Worm (Caenorhabditis elegans) whole organism, L4 larva: ENCODE measurements around the gene R02F11.10.

Experiments
- D1046.2 ChIP-seq: fragments of 200-800 bp; sonication (Bioruptor generic); IDR thresholded peaks from 2 replicates; pipeline ENCODE4 v1.3.6; 2022; ENCODE audit warnings: missing genetic modification characterization, missing compliant biosample characterization
- R02D3.7 ChIP-seq: fragments of 150-350 bp; sonication (generic microtip); optimal IDR thresholded peaks from 3 replicates; lab custom pipeline; 2014; ENCODE audit warnings: missing biosample characterization, missing genetic modification characterization
- T26A8.4 ChIP-seq: fragments of 200-800 bp; sonication (Bioruptor generic); IDR thresholded peaks from 2 replicates; pipeline ENCODE4 v1.3.6; 2022; ENCODE audit warnings: missing genetic modification characterization, missing compliant biosample characterization
- Y48G9A.11 ChIP-seq: fragments of 200-800 bp; sonication (Bioruptor generic); IDR thresholded peaks from 2 replicates; pipeline ENCODE4 v1.3.6; 2022; ENCODE audit warnings: missing genetic modification reagents, missing genetic modification characterization, missing compliant biosample characterization
- aha-1 ChIP-seq: fragments of 150-350 bp; peaks from one replicate; lab custom pipeline; 2014; ENCODE audit warnings: missing biosample characterization, missing genetic modification characterization
- ama-1 ChIP-seq: fragments of 150-350 bp; optimal IDR thresholded peaks from 2 replicates; lab custom pipeline; 2014; ENCODE audit warnings: inconsistent platforms, mixed read lengths
- cey-2 ChIP-seq: sonication (generic microtip); optimal IDR thresholded peaks from 3 replicates; lab custom pipeline; 2017; ENCODE audit warnings: missing genetic modification characterization, mild to moderate bottlenecking, missing compliant biosample characterization, antibody characterized with exemption, borderline replicate concordance; ENCODE audit not compliant: insufficient read depth
- daf-16 ChIP-seq, 3 experiments: sonication (generic microtip); optimal IDR thresholded peaks; 2 replicates each; lab custom pipeline; 2016 to 2017; ENCODE audit warnings: missing genetic modification characterization in 3 of 3, missing genetic modification reagents in 3 of 3, mild to moderate bottlenecking in 2 of 3, missing compliant biosample characterization in 2 of 3, missing biosample characterization in 1 of 3, moderate library complexity in 1 of 3
- daf-8 ChIP-seq: fragments of 200-800 bp; sonication (Bioruptor generic); IDR thresholded peaks from 2 replicates; pipeline ENCODE4 v1.3.6; 2022; ENCODE audit warnings: missing genetic modification characterization, missing compliant biosample characterization
- dmd-6 ChIP-seq: fragments of 200-800 bp; sonication (Bioruptor generic); IDR thresholded peaks from 2 replicates; pipeline ENCODE4 v1.3.6; 2022; ENCODE audit warnings: missing genetic modification reagents, missing genetic modification characterization, missing compliant biosample characterization
- dmd-9 ChIP-seq: fragments of 200-800 bp; sonication (Bioruptor generic); IDR thresholded peaks from 2 replicates; pipeline ENCODE4 v1.3.6; 2022; ENCODE audit warnings: missing genetic modification reagents, missing genetic modification characterization, missing compliant biosample characterization
- duxl-1 ChIP-seq: sonication (generic microtip); optimal IDR thresholded peaks from 2 replicates; lab custom pipeline; 2016; ENCODE audit warnings: mild to moderate bottlenecking, missing genetic modification characterization, moderate library complexity, missing compliant biosample characterization; ENCODE audit not compliant: poor library complexity
- dve-1 ChIP-seq: sonication (generic microtip); optimal IDR thresholded peaks from 2 replicates; lab custom pipeline; 2017; ENCODE audit warnings: antibody characterized with exemption, mild to moderate bottlenecking, missing genetic modification characterization, missing compliant biosample characterization; ENCODE audit not compliant: insufficient read depth
- hlh-11 ChIP-seq: fragments of 200-800 bp; sonication (Bioruptor generic); optimal IDR thresholded peaks from 2 replicates; lab custom pipeline; 2018; ENCODE audit warnings: mild to moderate bottlenecking, missing genetic modification characterization, missing compliant biosample characterization
- hlh-30 ChIP-seq: sonication (generic microtip); optimal IDR thresholded peaks from 2 replicates; lab custom pipeline; 2017; ENCODE audit warnings: antibody characterized with exemption, mild to moderate bottlenecking, missing genetic modification characterization, missing compliant biosample characterization; ENCODE audit not compliant: insufficient read depth
- jun-1 ChIP-seq: fragments of 150-350 bp; optimal IDR thresholded peaks from 2 replicates; lab custom pipeline; 2014; ENCODE audit warnings: missing biosample characterization, missing genetic modification reagents, missing genetic modification characterization
- lin-13 ChIP-seq: fragments of 150-350 bp; optimal IDR thresholded peaks from 2 replicates; lab custom pipeline; 2014; ENCODE audit warnings: missing biosample characterization, missing genetic modification reagents, missing genetic modification characterization
- lin-15B ChIP-seq: fragments of 150-350 bp; sonication (generic microtip); optimal IDR thresholded peaks from 3 replicates; lab custom pipeline; 2014; ENCODE audit warnings: missing biosample characterization, missing genetic modification characterization
- lir-3 ChIP-seq: sonication (generic microtip); optimal IDR thresholded peaks from 2 replicates; lab custom pipeline; 2016; ENCODE audit warnings: mild to moderate bottlenecking, missing genetic modification characterization, missing compliant biosample characterization
- lsy-2 ChIP-seq, 2 experiments: fragments of 150-350 bp in 1 of 2; sonication (generic microtip) in 1 of 2; optimal IDR thresholded peaks; 2 replicates each; lab custom pipeline; 2014 to 2017; ENCODE audit warnings: missing biosample characterization in 2 of 2, missing genetic modification characterization in 2 of 2
- mdl-1 ChIP-seq, 2 experiments: fragments of 150-350 bp in 1 of 2; sonication (generic microtip) in 1 of 2; optimal IDR thresholded peaks; 2 replicates each; lab custom pipeline; 2014 to 2017; ENCODE audit warnings: missing biosample characterization in 2 of 2, missing genetic modification characterization in 2 of 2
- mep-1 ChIP-seq: fragments of 150-350 bp; sonication (generic microtip); optimal IDR thresholded peaks from 3 replicates; lab custom pipeline; 2014; ENCODE audit warnings: missing biosample characterization, missing genetic modification characterization
- mes-2 ChIP-seq: sonication (generic microtip); optimal IDR thresholded peaks from 2 replicates; lab custom pipeline; 2016; ENCODE audit warnings: missing genotype, mild to moderate bottlenecking, missing genetic modification characterization, missing compliant biosample characterization; ENCODE audit not compliant: poor library complexity, severe bottlenecking
- mxl-2 ChIP-seq: fragments of 200-800 bp; sonication (Bioruptor generic); conservative IDR thresholded peaks from 2 replicates; pipeline ENCODE4 v1.3.6; 2022; ENCODE audit warnings: missing genetic modification reagents, missing genetic modification characterization, missing compliant biosample characterization
- mxl-3 ChIP-seq: fragments of 200-800 bp; sonication (Bioruptor generic); optimal IDR thresholded peaks from 2 replicates; lab custom pipeline; 2018; ENCODE audit warnings: mild to moderate bottlenecking, missing genetic modification characterization, missing compliant biosample characterization
- nhr-237 ChIP-seq: sonication (generic microtip); optimal IDR thresholded peaks from 2 replicates; lab custom pipeline; 2017; ENCODE audit warnings: missing biosample characterization, missing genetic modification characterization
- nhr-28 ChIP-seq: fragments of 150-350 bp; optimal IDR thresholded peaks from 2 replicates; lab custom pipeline; 2014; ENCODE audit warnings: missing biosample characterization, missing genetic modification characterization
- nhr-6 ChIP-seq: fragments of 150-350 bp; optimal IDR thresholded peaks from 2 replicates; lab custom pipeline; 2014; ENCODE audit warnings: missing biosample characterization, missing genetic modification characterization
- nhr-76 ChIP-seq: fragments of 150-350 bp; optimal IDR thresholded peaks from 2 replicates; lab custom pipeline; 2014; ENCODE audit warnings: missing biosample characterization, missing genetic modification characterization
- nhr-77 ChIP-seq: fragments of 150-350 bp; optimal IDR thresholded peaks from 2 replicates; lab custom pipeline; 2014; ENCODE audit warnings: missing biosample characterization, missing genetic modification characterization
- php-3 ChIP-seq: fragments of 200-800 bp; sonication (Bioruptor generic); IDR thresholded peaks from 2 replicates; pipeline ENCODE4 v1.3.6; 2022; ENCODE audit warnings: missing genetic modification reagents, missing genetic modification characterization, missing compliant biosample characterization
- saeg-2 ChIP-seq: fragments of 200-800 bp; sonication (Bioruptor generic); IDR thresholded peaks from 2 replicates; pipeline ENCODE4 v1.3.6; 2022; ENCODE audit warnings: missing genetic modification reagents, missing genetic modification characterization, missing compliant biosample characterization
- snpc-1.2 ChIP-seq: fragments of 200-800 bp; sonication (Bioruptor generic); IDR thresholded peaks from 2 replicates; pipeline ENCODE4 v1.3.6; 2022; ENCODE audit warnings: missing genetic modification reagents, missing genetic modification characterization, missing compliant biosample characterization
- spr-3 ChIP-seq: fragments of 200-800 bp; sonication (Bioruptor generic); optimal IDR thresholded peaks from 2 replicates; lab custom pipeline; 2018; ENCODE audit warnings: mild to moderate bottlenecking, missing genetic modification characterization, missing compliant biosample characterization
- unc-130 ChIP-seq: sonication (generic microtip); optimal IDR thresholded peaks from 2 replicates; lab custom pipeline; 2016; ENCODE audit warnings: missing genetic modification reagents, missing genetic modification characterization, missing compliant biosample characterization
- unc-62 ChIP-seq, 3 experiments: fragments of 150-350 bp in 1 of 3; sonication (generic microtip); optimal IDR thresholded peaks in 2 of 3; peaks in 1 of 3; 1 replicate in 1 of 3; 2 replicates in 2 of 3; lab custom pipeline; 2014 to 2017; ENCODE audit warnings: missing biosample characterization in 3 of 3, missing genetic modification characterization in 3 of 3, missing genetic modification reagents in 3 of 3, missing genotype in 1 of 3
- vab-7 ChIP-seq: fragments of 200-800 bp; sonication (Bioruptor generic); IDR thresholded peaks from 2 replicates; pipeline ENCODE4 v1.3.6; 2022; ENCODE audit warnings: missing genetic modification reagents, missing genetic modification characterization, missing compliant biosample characterization
- zfp-3 ChIP-seq: fragments of 200-800 bp; sonication (Bioruptor generic); conservative IDR thresholded peaks from 2 replicates; pipeline ENCODE4 v1.3.6; 2022; ENCODE audit warnings: missing genetic modification reagents, missing genetic modification characterization, missing compliant biosample characterization
- ztf-11 ChIP-seq: fragments of 150-350 bp; optimal IDR thresholded peaks from 2 replicates; lab custom pipeline; 2014; ENCODE audit warnings: missing biosample characterization, missing genetic modification characterization
- ztf-7 ChIP-seq: fragments of 150-350 bp; optimal IDR thresholded peaks from 2 replicates; lab custom pipeline; 2014; ENCODE audit warnings: missing biosample characterization, missing genetic modification characterization

R02F11.10 gene

ce11 chrV:4820601-4821000, 31.7 kb downstream of the R02F11.10 start:
- TF ChIP-seq unc-130: no peak
- TF ChIP-seq nhr-237 (tag; lab: Kevin White, UChicago): no peak
- TF ChIP-seq mdl-1 (tag; optimal IDR thresholded peaks at IDR 0.05; lab: Kevin White, UChicago): peak in 1 of 2 experiments; percentile 70
- TF ChIP-seq mep-1 (tag; lab: Kevin White, UChicago): peak; percentile 18
- no peak for TF ChIP-seq D1046.2 (GFP tag; lab: Robert Waterston, UW)
- peak; percentile 30 for TF ChIP-seq nhr-77 (tag; lab: Kevin White, UChicago)
- TF ChIP-seq dve-1 (tag; lab: Kevin White, UChicago): peak; percentile 51
- TF ChIP-seq vab-7 (GFP tag; lab: Robert Waterston, UW): no peak
- no peak for TF ChIP-seq unc-62 (GFP tag; optimal IDR thresholded peaks at IDR 0.05 in 1 of 2; lab: Kevin White, UChicago)
- TF ChIP-seq unc-62 (tag; optimal IDR thresholded peaks at IDR 0.05; lab: Kevin White, UChicago): no peak
- no peak for TF ChIP-seq Y48G9A.11
- no peak for TF ChIP-seq daf-8 (GFP tag; lab: Robert Waterston, UW)
- TF ChIP-seq T26A8.4 (GFP tag; lab: Robert Waterston, UW): no peak
- no peak for TF ChIP-seq lir-3 (tag; lab: Kevin White, UChicago)
- no peak for TF ChIP-seq zfp-3 (GFP tag; lab: Robert Waterston, UW)
- TF ChIP-seq php-3 (GFP tag; lab: Robert Waterston, UW): no peak
- TF ChIP-seq mxl-3: peak; percentile 80
- no peak for TF ChIP-seq ztf-11
- TF ChIP-seq nhr-28 (tag; lab: Kevin White, UChicago): peak; percentile 25
- TF ChIP-seq lin-13 (GFP tag; lab: Kevin White, UChicago): peak; percentile 18
- peak; percentile 75 for TF ChIP-seq hlh-30 (tag; lab: Kevin White, UChicago)
- TF ChIP-seq dmd-6 (GFP tag; lab: Robert Waterston, UW): no peak
- TF ChIP-seq jun-1 (tag; lab: Kevin White, UChicago): no peak
- no peak for TF ChIP-seq ztf-7 (tag; lab: Kevin White, UChicago)
- TF ChIP-seq mes-2 (tag; lab: Kevin White, UChicago): peak; percentile 43
- no peak for TF ChIP-seq nhr-6 (tag; lab: Kevin White, UChicago)
- no peak for TF ChIP-seq cey-2 (tag; lab: Kevin White, UChicago)
- TF ChIP-seq R02D3.7 (tag; lab: Kevin White, UChicago): no peak
- TF ChIP-seq hlh-11 (tag; lab: Kevin White, UChicago): peak; percentile 58
- peak in 1 of 2 experiments; percentile 14 for TF ChIP-seq lsy-2 (tag; optimal IDR thresholded peaks at IDR 0.05; lab: Kevin White, UChicago)
- no peak for TF ChIP-seq duxl-1 (tag; lab: Kevin White, UChicago)
- TF ChIP-seq ama-1 (lab: Kevin White, UChicago): no peak
- peak; percentile 57 for TF ChIP-seq aha-1
- no peak for TF ChIP-seq dmd-9 (GFP tag; lab: Robert Waterston, UW)

ce11 chrV:4823323-4823682, 34.4 kb downstream of the R02F11.10 start, which contains the start of gene adss-1:
adss-1 (minus strand) TSS chrV:4823423.
- TF ChIP-seq mxl-2 (no peak), R02D3.7 (tag; lab: Kevin White, UChicago) (no peak), dmd-6 (GFP tag; lab: Robert Waterston, UW) (no peak), daf-16 (GFP tag; optimal IDR thresholded peaks at IDR 0.05; lab: Kevin White, UChicago) (no peak), daf-16 (tag; optimal IDR thresholded peaks at IDR 0.05; lab: Kevin White, UChicago) (no peak), lin-15B (tag; lab: Kevin White, UChicago) (no peak), unc-62 (GFP tag; optimal IDR thresholded peaks at IDR 0.05 in 1 of 2; lab: Kevin White, UChicago) (no peak), unc-62 (tag; optimal IDR thresholded peaks at IDR 0.05; lab: Kevin White, UChicago) (no peak), saeg-2 (no peak), dmd-9 (GFP tag; lab: Robert Waterston, UW) (no peak), spr-3 (GFP tag; lab: Kevin White, UChicago) (no peak), snpc-1.2 (GFP tag; lab: Robert Waterston, UW) (no peak), cey-2 (tag; lab: Kevin White, UChicago) (no peak), nhr-77 (tag; lab: Kevin White, UChicago) (no peak), unc-130 (no peak), nhr-76 (no peak), duxl-1 (tag; lab: Kevin White, UChicago) (no peak)
